Worm (Caenorhabditis elegans): ENCODE measurements around the gene mac-1.

The mac-1 gene

ce11 chrII:13320811-13321210, at the start of gene mac-1:
mac-1 (minus strand) TSS chrII:13320911.
- TF ChIP-seq cog-1 (tag; optimal IDR thresholded peaks at IDR 0.05) (no peak), T22C8.4 (GFP tag; IDR thresholded peaks at IDR 0.05) (no peak), ref-1 (GFP tag; conservative IDR thresholded peaks at IDR 0.05) (no peak), tab-1 (GFP tag; IDR thresholded peaks at IDR 0.05) (no peak), ztf-23 (GFP tag; IDR thresholded peaks at IDR 0.05) (no peak), med-1 (GFP tag; optimal IDR thresholded peaks at IDR 0.05; ENCODE audit: insufficient read depth) (no peak), klf-2 (GFP tag; conservative IDR thresholded peaks at IDR 0.05) (no peak), flt-1 (GFP tag; IDR thresholded peaks at IDR 0.05) (no peak), ztf-29 (GFP tag; IDR thresholded peaks at IDR 0.05) (no peak)

- no peak for TF ChIP-seq flt-1 (GFP tag; IDR thresholded peaks at IDR 0.05)
- peak; percentile 35 for TF ChIP-seq cog-1 (tag; optimal IDR thresholded peaks at IDR 0.05)
These were observed 48.5 kb upstream of the mac-1 start, which contains the start of gene Y48C3A.20 for ce11 chrII:13369231-13369630. Y48C3A.20 (plus strand) TSS chrII:13369607.

ce11 chrII:13367784-13368183, 47.1 kb upstream of the mac-1 start:
- TF ChIP-seq med-1 (GFP tag; optimal IDR thresholded peaks at IDR 0.05; ENCODE audit: insufficient read depth) (no peak), tab-1 (GFP tag; IDR thresholded peaks at IDR 0.05) (no peak), T22C8.4 (GFP tag; IDR thresholded peaks at IDR 0.05) (no peak), ztf-29 (GFP tag; IDR thresholded peaks at IDR 0.05) (no peak), flt-1 (GFP tag; IDR thresholded peaks at IDR 0.05) (no peak), ref-1 (GFP tag; conservative IDR thresholded peaks at IDR 0.05) (no peak), cog-1 (tag; optimal IDR thresholded peaks at IDR 0.05) (no peak), klf-2 (GFP tag; conservative IDR thresholded peaks at IDR 0.05) (no peak), ztf-23 (GFP tag; IDR thresholded peaks at IDR 0.05) (no peak)

- TF ChIP-seq tab-1 (GFP tag; IDR thresholded peaks at IDR 0.05) = no peak
- TF ChIP-seq cog-1 (tag; optimal IDR thresholded peaks at IDR 0.05) = no peak
- no peak for TF ChIP-seq ztf-29 (GFP tag; IDR thresholded peaks at IDR 0.05)
- no peak for TF ChIP-seq ref-1 (GFP tag; conservative IDR thresholded peaks at IDR 0.05)
- TF ChIP-seq flt-1 (GFP tag; IDR thresholded peaks at IDR 0.05) = no peak
- no peak for TF ChIP-seq T22C8.4 (GFP tag; IDR thresholded peaks at IDR 0.05)
- no peak for TF ChIP-seq klf-2 (GFP tag; conservative IDR thresholded peaks at IDR 0.05)
- TF ChIP-seq med-1 (GFP tag; optimal IDR thresholded peaks at IDR 0.05; ENCODE audit: insufficient read depth) = no peak
- TF ChIP-seq ztf-23 (GFP tag; IDR thresholded peaks at IDR 0.05) = no peak
These were observed 35.4 kb upstream of the mac-1 start, which contains the start of gene dmsr-3 for ce11 chrII:13356092-13356491. dmsr-3 (minus strand) TSS chrII:13356192.

ce11 chrII:13341320-13341719, 20.6 kb upstream of the mac-1 start:
- no peak for TF ChIP-seq ztf-29 (GFP tag; IDR thresholded peaks at IDR 0.05)
- no peak for TF ChIP-seq klf-2 (GFP tag; conservative IDR thresholded peaks at IDR 0.05)
- no peak for TF ChIP-seq tab-1 (GFP tag; IDR thresholded peaks at IDR 0.05)
- TF ChIP-seq cog-1 (tag; optimal IDR thresholded peaks at IDR 0.05) = no peak
- no peak for TF ChIP-seq flt-1 (GFP tag; IDR thresholded peaks at IDR 0.05)
- no peak for TF ChIP-seq ref-1 (GFP tag; conservative IDR thresholded peaks at IDR 0.05)
- TF ChIP-seq T22C8.4 (GFP tag; IDR thresholded peaks at IDR 0.05) = no peak
- TF ChIP-seq ztf-23 (GFP tag; IDR thresholded peaks at IDR 0.05) = no peak
- no peak for TF ChIP-seq med-1 (GFP tag; optimal IDR thresholded peaks at IDR 0.05; ENCODE audit: insufficient read depth)

- no peak for TF ChIP-seq cog-1 (tag; optimal IDR thresholded peaks at IDR 0.05)
- TF ChIP-seq med-1 (GFP tag; optimal IDR thresholded peaks at IDR 0.05; ENCODE audit: insufficient read depth) = no peak
- TF ChIP-seq klf-2 (GFP tag; conservative IDR thresholded peaks at IDR 0.05) = no peak
- no peak for TF ChIP-seq tab-1 (GFP tag; IDR thresholded peaks at IDR 0.05)
- TF ChIP-seq ztf-29 (GFP tag; IDR thresholded peaks at IDR 0.05) = no peak
- TF ChIP-seq T22C8.4 (GFP tag; IDR thresholded peaks at IDR 0.05) = no peak
- no peak for TF ChIP-seq ztf-23 (GFP tag; IDR thresholded peaks at IDR 0.05)
- no peak for TF ChIP-seq flt-1 (GFP tag; IDR thresholded peaks at IDR 0.05)
- no peak for TF ChIP-seq ref-1 (GFP tag; conservative IDR thresholded peaks at IDR 0.05)
These were observed 19.3 kb upstream of the mac-1 start for ce11 chrII:13339984-13340383.

- TF ChIP-seq tab-1 (GFP tag; IDR thresholded peaks at IDR 0.05) (no peak), flt-1 (GFP tag; IDR thresholded peaks at IDR 0.05) (no peak), ztf-29 (GFP tag; IDR thresholded peaks at IDR 0.05) (no peak), ztf-23 (GFP tag; IDR thresholded peaks at IDR 0.05) (no peak), ref-1 (GFP tag; conservative IDR thresholded peaks at IDR 0.05) (no peak), cog-1 (tag; optimal IDR thresholded peaks at IDR 0.05) (no peak), med-1 (GFP tag; optimal IDR thresholded peaks at IDR 0.05; ENCODE audit: insufficient read depth) (no peak), T22C8.4 (GFP tag; IDR thresholded peaks at IDR 0.05) (no peak), klf-2 (GFP tag; conservative IDR thresholded peaks at IDR 0.05) (no peak)
These were observed 17.2 kb upstream of the mac-1 start, which contains the start of gene mrpl-20 for ce11 chrII:13337959-13338358. mrpl-20 (plus strand) TSS chrII:13338281.

ce11 chrII:13334966-13335698, 14.4 kb upstream of the mac-1 start:
- TF ChIP-seq ref-1 (GFP tag; conservative IDR thresholded peaks at IDR 0.05) (0 out of 2 replicates have a peak, but pooled peaks have one; percentile 20), klf-2 (GFP tag; conservative IDR thresholded peaks at IDR 0.05) (no peak), ztf-29 (GFP tag; IDR thresholded peaks at IDR 0.05) (peak; percentile 61), cog-1 (tag; optimal IDR thresholded peaks at IDR 0.05) (peak; percentile 94), ztf-23 (GFP tag; IDR thresholded peaks at IDR 0.05) (no peak), flt-1 (GFP tag; IDR thresholded peaks at IDR 0.05) (no peak; the same call in none of the 2 replicates), tab-1 (GFP tag; IDR thresholded peaks at IDR 0.05) (peak; percentile 34; the same call in 1 of the 2 replicates), T22C8.4 (GFP tag; IDR thresholded peaks at IDR 0.05) (peak; percentile 96), med-1 (GFP tag; optimal IDR thresholded peaks at IDR 0.05; ENCODE audit: insufficient read depth) (no peak)

- TF ChIP-seq klf-2 (GFP tag; conservative IDR thresholded peaks at IDR 0.05) (no peak), ztf-23 (GFP tag; IDR thresholded peaks at IDR 0.05) (no peak), flt-1 (GFP tag; IDR thresholded peaks at IDR 0.05) (no peak), tab-1 (GFP tag; IDR thresholded peaks at IDR 0.05) (no peak), cog-1 (tag; optimal IDR thresholded peaks at IDR 0.05) (no peak), ref-1 (GFP tag; conservative IDR thresholded peaks at IDR 0.05) (no peak), T22C8.4 (GFP tag; IDR thresholded peaks at IDR 0.05) (no peak), med-1 (GFP tag; optimal IDR thresholded peaks at IDR 0.05; ENCODE audit: insufficient read depth) (no peak), ztf-29 (GFP tag; IDR thresholded peaks at IDR 0.05) (no peak)
These were observed 12.5 kb upstream of the mac-1 start for ce11 chrII:13333103-13333764.
